Fruit fly (Drosophila melanogaster) whole organism, embryonic: ENCODE data around the gene Kr-h1.

ENCODE experiments used
- Adf1 ChIP-seq: fragments of 200-800 bp; sonication (Bioruptor generic); IDR thresholded peaks from 2 replicates; pipeline ENCODE4 v1.3.6; 2022; ENCODE audit warnings: missing biosample characterization, missing genetic modification characterization
- Bgb ChIP-seq: fragments of 200-800 bp; sonication (Bioruptor generic); IDR thresholded peaks from 2 replicates; pipeline ENCODE4 v1.3.6; 2022; ENCODE audit warnings: missing biosample characterization, missing genetic modification characterization; ENCODE audit not compliant: partially characterized antibody
- Blimp-1 ChIP-seq: fragments of 200-800 bp; sonication (Bioruptor generic); optimal IDR thresholded peaks from 3 replicates; lab custom pipeline; 2018; ENCODE audit warnings: missing biosample characterization, missing genetic modification characterization, mild to moderate bottlenecking, moderate library complexity, missing genetic modification reagents
- C15 ChIP-seq: fragments of 200-800 bp; sonication (Bioruptor generic); IDR thresholded peaks from 3 replicates; pipeline ENCODE4 v1.3.6; 2022; ENCODE audit warnings: missing biosample characterization, missing genetic modification characterization
- CG1024 ChIP-seq: fragments of 200-800 bp; sonication (Bioruptor generic); IDR thresholded peaks from 2 replicates; pipeline ENCODE4 v1.3.6; 2022; ENCODE audit warnings: missing biosample characterization, missing genetic modification characterization
- CG10321 ChIP-seq: fragments of 200-800 bp; sonication (Bioruptor generic); IDR thresholded peaks from 2 replicates; pipeline ENCODE4 v1.3.6; 2022; ENCODE audit warnings: missing biosample characterization, missing genetic modification characterization
- CG10979 ChIP-seq: fragments of 200-800 bp; sonication (Bioruptor generic); optimal IDR thresholded peaks from 2 replicates; lab custom pipeline; 2018; ENCODE audit warnings: missing biosample characterization, mild to moderate bottlenecking, missing genetic modification characterization, moderate library complexity
- CG11695 ChIP-seq: fragments of 200-800 bp; sonication (Bioruptor generic); IDR thresholded peaks from 3 replicates; pipeline ENCODE4 v1.3.6; 2022; ENCODE audit warnings: missing biosample characterization, missing genetic modification characterization
- CG13894 ChIP-seq: fragments of 200-800 bp; sonication (Bioruptor generic); optimal IDR thresholded peaks from 3 replicates; lab custom pipeline; 2018; ENCODE audit warnings: missing biosample characterization, mild to moderate bottlenecking, missing genetic modification characterization, moderate library complexity
- CG15269 ChIP-seq: fragments of 200-800 bp; sonication (Bioruptor generic); optimal IDR thresholded peaks from 2 replicates; lab custom pipeline; 2018; ENCODE audit warnings: missing biosample characterization, mild to moderate bottlenecking, missing genetic modification characterization, moderate library complexity
- CG16779 ChIP-seq: fragments of 200-800 bp; sonication (Bioruptor generic); IDR thresholded peaks from 2 replicates; pipeline ENCODE4 v1.3.6; 2022; ENCODE audit warnings: missing biosample characterization, missing genetic modification characterization
- CG32767 ChIP-seq: fragments of 200-800 bp; sonication (Bioruptor generic); IDR thresholded peaks from 2 replicates; pipeline ENCODE4 v1.3.6; 2022; ENCODE audit warnings: missing biosample characterization, missing genetic modification characterization
- CG34224 ChIP-seq: fragments of 200-800 bp; sonication (Bioruptor generic); IDR thresholded peaks from 3 replicates; pipeline ENCODE4 v1.3.6; 2022; ENCODE audit warnings: missing biosample characterization, missing genetic modification characterization; ENCODE audit not compliant: partially characterized antibody
- CG3838 ChIP-seq: fragments of 200-800 bp; sonication (Bioruptor generic); optimal IDR thresholded peaks from 3 replicates; lab custom pipeline; 2016; ENCODE audit warnings: missing biosample characterization, missing genetic modification characterization
- CG5245 ChIP-seq: fragments of 200-800 bp; sonication (Bioruptor generic); optimal IDR thresholded peaks from 3 replicates; lab custom pipeline; 2016; ENCODE audit warnings: missing biosample characterization, missing genetic modification characterization
- CG8944 ChIP-seq: fragments of 200-800 bp; sonication (Bioruptor generic); optimal IDR thresholded peaks from 3 replicates; lab custom pipeline; 2016; ENCODE audit warnings: missing biosample characterization, missing genetic modification characterization
- CHES-1-like ChIP-seq: fragments of 200-800 bp; sonication (Bioruptor generic); optimal IDR thresholded peaks from 2 replicates; lab custom pipeline; 2016; ENCODE audit warnings: missing biosample characterization, missing genetic modification characterization
- CTCF ChIP-seq: fragments of 200-800 bp; sonication (Bioruptor generic); optimal IDR thresholded peaks from 2 replicates; lab custom pipeline; 2017; ENCODE audit warnings: missing biosample characterization, mild to moderate bottlenecking, missing genetic modification characterization, moderate library complexity
- Camta ChIP-seq: fragments of 200-800 bp; sonication (Bioruptor generic); optimal IDR thresholded peaks from 2 replicates; lab custom pipeline; 2016; ENCODE audit warnings: missing biosample characterization, missing genetic modification characterization
- Chrac-16 ChIP-seq: fragments of 200-800 bp; sonication (Bioruptor generic); optimal IDR thresholded peaks from 3 replicates; lab custom pipeline; 2016; ENCODE audit warnings: missing biosample characterization, missing genetic modification characterization
- Deaf1 ChIP-seq: fragments of 200-800 bp; optimal IDR thresholded peaks from 3 replicates; lab custom pipeline; 2019; ENCODE audit warnings: missing biosample characterization, mild to moderate bottlenecking, missing genetic modification characterization, moderate library complexity
- HmgD ChIP-seq: fragments of 200-800 bp; sonication (Bioruptor generic); optimal IDR thresholded peaks from 3 replicates; lab custom pipeline; 2016; ENCODE audit warnings: missing biosample characterization, missing genetic modification characterization
- Med ChIP-seq: fragments of 200-800 bp; sonication (Bioruptor generic); peaks from one replicate; lab custom pipeline; 2016; ENCODE audit warnings: missing biosample characterization, missing genetic modification characterization, mild to moderate bottlenecking, inconsistent platforms, moderate library complexity
- PHDP ChIP-seq: fragments of 200-800 bp; sonication (Bioruptor generic); optimal IDR thresholded peaks from 3 replicates; lab custom pipeline; 2018; ENCODE audit warnings: missing biosample characterization, mild to moderate bottlenecking, missing genetic modification characterization, moderate library complexity
- Pdp1 ChIP-seq, 2 experiments: fragments of 200-800 bp; sonication (Bioruptor generic); optimal IDR thresholded peaks; 3 replicates each; lab custom pipeline; 2016; ENCODE audit warnings: missing biosample characterization in 2 of 2, missing genetic modification characterization in 2 of 2, mild to moderate bottlenecking in 1 of 2, moderate library complexity in 1 of 2
- Poxn ChIP-seq: fragments of 200-800 bp; sonication (Bioruptor generic); IDR thresholded peaks from 2 replicates; pipeline ENCODE4 v1.3.6; 2022; ENCODE audit warnings: missing biosample characterization, missing genetic modification characterization
- TFAM ChIP-seq: fragments of 200-800 bp; sonication (Bioruptor generic); optimal IDR thresholded peaks from 2 replicates; lab custom pipeline; 2017; ENCODE audit warnings: missing biosample characterization, missing genetic modification characterization, inconsistent platforms
- Usf ChIP-seq: fragments of 200-800 bp; sonication (Bioruptor generic); optimal IDR thresholded peaks from 2 replicates; lab custom pipeline; 2017; ENCODE audit warnings: missing genotype, missing biosample characterization, missing genetic modification characterization
- Vsx1 ChIP-seq: fragments of 200-800 bp; sonication (Bioruptor generic); optimal IDR thresholded peaks from 2 replicates; lab custom pipeline; 2017; ENCODE audit warnings: missing biosample characterization, mild to moderate bottlenecking, missing genetic modification characterization, missing genetic modification reagents
- ase ChIP-seq: fragments of 200-800 bp; sonication (Bioruptor generic); IDR thresholded peaks from 3 replicates; pipeline ENCODE4 v1.3.6; 2022; ENCODE audit warnings: missing biosample characterization, missing genetic modification characterization
- cg ChIP-seq: fragments of 200-800 bp; sonication (Bioruptor generic); optimal IDR thresholded peaks from 3 replicates; lab custom pipeline; 2019; ENCODE audit warnings: missing biosample characterization, mild to moderate bottlenecking, missing genetic modification characterization, moderate library complexity
- crp ChIP-seq, 2 experiments: fragments of 200-800 bp; sonication (Bioruptor generic); optimal IDR thresholded peaks; 2 replicates in 1 of 2; 3 replicates in 1 of 2; lab custom pipeline; 2017; ENCODE audit warnings: missing biosample characterization in 2 of 2, missing genetic modification characterization in 2 of 2, mild to moderate bottlenecking in 1 of 2, moderate library complexity in 1 of 2
- dmrt99B ChIP-seq: fragments of 200-800 bp; sonication (Bioruptor generic); optimal IDR thresholded peaks from 2 replicates; lab custom pipeline; 2018; ENCODE audit warnings: missing biosample characterization, mild to moderate bottlenecking, missing genetic modification characterization, moderate library complexity
- grau ChIP-seq: fragments of 200-800 bp; optimal IDR thresholded peaks from 3 replicates; lab custom pipeline; 2019; ENCODE audit warnings: missing biosample characterization, mild to moderate bottlenecking, missing genetic modification characterization, moderate library complexity
- hkb ChIP-seq, 2 experiments: fragments of 200-800 bp in 1 of 2; fragments of >200 bp in 1 of 2; sonication (Bioruptor generic) in 1 of 2; IDR thresholded peaks in 1 of 2; optimal IDR thresholded peaks in 1 of 2; 2 replicates each; pipeline versions ENCODE4 v1.3.6 to Lab custom; 2017 to 2022; ENCODE audit warnings: missing biosample characterization in 1 of 2, missing genetic modification characterization in 1 of 2
- kah ChIP-seq: fragments of 200-800 bp; sonication (Bioruptor generic); optimal IDR thresholded peaks from 2 replicates; lab custom pipeline; 2018; ENCODE audit warnings: missing biosample characterization, mild to moderate bottlenecking, missing genetic modification characterization
- nerfin-2 ChIP-seq: fragments of 200-800 bp; sonication (Bioruptor generic); IDR thresholded peaks from 2 replicates; pipeline ENCODE4 v1.3.6; 2022; ENCODE audit warnings: missing biosample characterization, missing genetic modification characterization; ENCODE audit not compliant: partially characterized antibody
- nom ChIP-seq: fragments of 200-800 bp; sonication (Bioruptor generic); optimal IDR thresholded peaks from 2 replicates; lab custom pipeline; 2017; ENCODE audit warnings: missing biosample characterization, missing genetic modification characterization, mild to moderate bottlenecking, moderate library complexity, missing genetic modification reagents
- slou ChIP-seq: fragments of 200-800 bp; sonication (Bioruptor generic); optimal IDR thresholded peaks from 3 replicates; lab custom pipeline; 2016; ENCODE audit warnings: missing biosample characterization, missing genetic modification characterization
- sr ChIP-seq: fragments of 200-800 bp; sonication (Bioruptor generic); IDR thresholded peaks from 3 replicates; pipeline ENCODE4 v1.3.6; 2022; ENCODE audit warnings: missing biosample characterization, missing genetic modification characterization
- stwl ChIP-seq: fragments of 200-800 bp; sonication (Bioruptor generic); optimal IDR thresholded peaks from 3 replicates; lab custom pipeline; 2018; ENCODE audit warnings: missing biosample characterization, mild to moderate bottlenecking, missing genetic modification characterization, moderate library complexity
- tgo ChIP-seq: fragments of 200-800 bp; sonication (Bioruptor generic); IDR thresholded peaks from 3 replicates; pipeline ENCODE4 v1.3.6; 2022; ENCODE audit warnings: missing biosample characterization, missing genetic modification characterization
- tin ChIP-seq: fragments of 200-800 bp; sonication (Bioruptor generic); optimal IDR thresholded peaks from 3 replicates; lab custom pipeline; 2016; ENCODE audit warnings: missing biosample characterization, missing genetic modification characterization
- zfh1 ChIP-seq: fragments of 200-800 bp; sonication (Bioruptor generic); IDR thresholded peaks from 3 replicates; pipeline ENCODE4 v1.3.6; 2022; ENCODE audit warnings: missing biosample characterization, missing genetic modification characterization

Gene Kr-h1

DNA sequence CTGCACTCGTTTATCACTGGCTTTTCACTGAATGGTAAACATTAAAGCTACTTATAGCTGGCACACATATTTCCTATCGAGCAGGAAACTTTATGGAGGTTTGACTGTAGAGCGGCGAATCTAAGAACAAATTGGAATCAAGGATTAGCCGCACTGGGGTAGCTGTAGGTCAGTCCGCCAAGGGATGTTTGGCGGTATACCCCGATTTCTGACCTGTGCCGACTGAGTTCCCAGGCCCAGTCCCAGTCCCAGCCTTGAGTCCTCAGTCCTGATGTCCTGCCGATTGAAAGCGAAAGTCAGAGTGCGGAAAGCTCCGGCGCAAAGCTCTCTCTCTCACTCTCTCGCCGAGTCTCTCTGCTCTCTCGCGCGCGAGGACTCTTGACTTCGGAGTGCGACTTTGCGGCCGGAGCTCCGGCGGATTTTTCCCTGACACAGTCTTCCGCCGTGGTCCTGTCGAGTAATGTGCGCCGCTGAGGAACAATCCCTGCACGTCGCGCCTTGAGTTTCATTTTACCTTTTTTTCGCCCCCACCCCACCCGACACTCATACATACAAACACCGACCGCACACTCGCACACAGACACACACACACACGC, 28.4 kb upstream of the Kr-h1 start, which contains the start of gene CG13995 (continued):
- TF ChIP-seq dmrt99B, result no peak
- peak; percentile 89 for TF ChIP-seq Deaf1 (tag; lab: Kevin White, UChicago)
- no peak for TF ChIP-seq stwl (tag; lab: Kevin White, UChicago)
- peak; percentile 74 for TF ChIP-seq CG16779 (GFP tag; lab: Robert Waterston, UW)
- 0 out of 3 replicates have a peak, but pooled peaks have one; percentile 36 for TF ChIP-seq ase (GFP tag; lab: Robert Waterston, UW)
- TF ChIP-seq CG32767 (GFP tag; lab: Robert Waterston, UW), result 0 out of 2 replicates have a peak, but pooled peaks have one; percentile 26
- peak; percentile 60 for TF ChIP-seq grau
- peak; percentile 54 for TF ChIP-seq nom (GFP tag; lab: Kevin White, UChicago)
- TF ChIP-seq cg (GFP tag; lab: Kevin White, UChicago), result peak; percentile 57
- peak; percentile 28 for TF ChIP-seq Blimp-1 (GFP tag; lab: Kevin White, UChicago)
- TF ChIP-seq Med, result peak; percentile 58
- no peak for TF ChIP-seq Chrac-16 (GFP tag; lab: Kevin White, UChicago)
- TF ChIP-seq tgo, result no peak
- TF ChIP-seq hkb (optimal IDR thresholded peaks at IDR 0.05; lab: Kevin White, UChicago), result no peak
- TF ChIP-seq hkb (GFP tag; IDR thresholded peaks at IDR 0.05; lab: Robert Waterston, UW), result peak; percentile 19; the same call in 1 of the 2 replicates
- TF ChIP-seq Adf1 (GFP tag; lab: Robert Waterston, UW), result peak; percentile 14; the same call in 1 of the 2 replicates
- no peak for TF ChIP-seq sr (GFP tag; lab: Robert Waterston, UW)

DNA sequence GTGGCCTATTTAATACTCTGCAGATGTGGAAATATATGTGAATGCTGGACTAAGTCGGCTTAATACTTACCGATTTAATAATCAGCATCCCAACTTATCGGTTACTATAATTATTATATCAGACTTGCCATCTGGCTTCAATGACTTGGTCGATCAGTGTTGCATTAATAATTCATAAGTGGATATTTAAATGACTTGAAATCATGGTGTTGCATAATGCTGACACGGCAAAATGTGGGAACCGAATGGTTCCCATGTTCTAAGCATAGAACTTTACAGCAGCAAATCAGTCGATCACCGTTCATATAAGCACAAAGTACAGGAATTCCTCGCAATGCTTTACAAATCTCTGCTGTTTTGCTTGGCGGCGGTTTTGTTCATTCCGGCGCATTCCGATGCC, 22.2 kb upstream of the Kr-h1 start, which contains the start of gene CG34180:
Gene CG34180, plus strand, starts transcription at position 301 of the 400 bp plus-strand sequence.
- TF ChIP-seq Poxn (GFP tag; lab: Robert Waterston, UW) (no peak), Pdp1 (GFP tag; optimal IDR thresholded peaks at IDR 0.05; lab: Kevin White, UChicago) (peak in 1 of 2 experiments; percentile 17)

DNA sequence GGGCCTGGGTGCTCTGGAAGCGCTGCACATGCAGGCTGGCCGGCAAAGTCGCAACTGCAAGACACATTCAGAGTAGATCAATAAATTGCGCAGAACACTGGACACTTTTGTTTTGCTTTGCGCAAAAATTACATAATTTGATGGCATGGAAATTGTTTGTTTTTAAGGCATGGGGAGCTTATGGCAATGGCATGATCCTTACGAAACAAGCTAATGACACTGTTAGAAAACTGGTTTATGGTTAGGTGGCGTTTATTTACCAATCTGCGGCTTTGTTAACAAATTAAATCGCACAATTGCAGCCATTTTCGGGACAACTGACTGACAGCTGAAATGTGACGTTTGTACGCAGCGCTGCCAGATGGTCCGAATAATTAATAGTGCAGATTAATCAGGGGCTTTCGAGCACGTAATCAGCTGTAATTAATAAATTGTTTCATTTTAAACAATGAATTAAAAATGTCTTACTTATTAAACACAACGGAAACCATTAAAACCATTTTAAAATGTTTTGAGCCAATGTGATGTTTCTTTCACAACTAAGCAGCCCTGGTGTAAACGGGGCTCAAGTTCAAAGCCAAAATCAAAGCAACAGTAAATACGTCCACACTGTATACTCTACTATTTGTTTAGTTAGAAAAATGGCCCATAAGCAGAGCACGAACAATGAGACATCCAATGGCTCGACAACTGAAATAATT, 19.9 kb upstream of the Kr-h1 start, which contains the start of the genes ND-51 and CG13994:
Gene ND-51, minus strand, starts transcription at position 376 of the 701 bp plus-strand sequence.
Gene CG13994, plus strand, starts transcription at position 608 of the 701 bp plus-strand sequence.
- TF ChIP-seq Usf, result peak; percentile 54
- no peak for TF ChIP-seq TFAM (GFP tag; lab: Kevin White, UChicago)
- TF ChIP-seq CG1024 (GFP tag; lab: Robert Waterston, UW), result peak; percentile 82
- peak; percentile 84 for TF ChIP-seq grau
- peak; percentile 52 for TF ChIP-seq HmgD (GFP tag; lab: Kevin White, UChicago)
- TF ChIP-seq zfh1, result peak; percentile 87
- peak; percentile 83 for TF ChIP-seq CG15269 (tag; lab: Kevin White, UChicago)
- TF ChIP-seq CG10979 (tag; lab: Kevin White, UChicago), result peak; percentile 76
- peak; percentile 85 for TF ChIP-seq CG5245 (GFP tag; lab: Kevin White, UChicago)
- TF ChIP-seq CG11695 (GFP tag; lab: Robert Waterston, UW), result peak; percentile 67
- TF ChIP-seq Vsx1 (GFP tag; lab: Kevin White, UChicago), result no peak
- no peak for TF ChIP-seq nerfin-2 (GFP tag; lab: Robert Waterston, UW)
- peak; percentile 68; the same call in 1 of the 3 replicates for TF ChIP-seq C15
- TF ChIP-seq CG3838 (GFP tag; lab: Kevin White, UChicago), result peak; percentile 70
- peak; percentile 73 for TF ChIP-seq PHDP (tag; lab: Kevin White, UChicago)
- peak; percentile 85 for TF ChIP-seq tin (GFP tag; lab: Kevin White, UChicago)
- peak; percentile 78 for TF ChIP-seq CG13894
- TF ChIP-seq CG34224 (GFP tag; lab: Robert Waterston, UW), result no peak; the same call in 2 of the 3 replicates
- peak; percentile 70 for TF ChIP-seq CG8944 (GFP tag; lab: Kevin White, UChicago)
- peak; percentile 40 to 86 for TF ChIP-seq crp (GFP tag; optimal IDR thresholded peaks at IDR 0.05; lab: Kevin White, UChicago)
- no peak; the same call in 1 of the 2 replicates for TF ChIP-seq Bgb (GFP tag; lab: Robert Waterston, UW)
- TF ChIP-seq slou (GFP tag; lab: Kevin White, UChicago), result peak; percentile 84
- peak; percentile 88 for TF ChIP-seq Camta (GFP tag; lab: Kevin White, UChicago)
- no peak for TF ChIP-seq Deaf1 (tag; lab: Kevin White, UChicago)
- no peak for TF ChIP-seq CG10321 (GFP tag; lab: Robert Waterston, UW)
- peak; percentile 34 for TF ChIP-seq kah (GFP tag; lab: Kevin White, UChicago)
- peak; percentile 79 for TF ChIP-seq CHES-1-like (GFP tag; lab: Kevin White, UChicago)
- TF ChIP-seq CTCF (GFP tag; lab: Kevin White, UChicago), result no peak
